Worm (Caenorhabditis elegans): ENCODE results near the gene F28B12.6.

ce11 chrII:5946438-5946837 is 5.8 kb downstream of the F28B12.6 start:
- TF ChIP-seq ztf-29 (GFP tag; IDR thresholded peaks at IDR 0.05) (no peak), flt-1 (GFP tag; IDR thresholded peaks at IDR 0.05) (no peak), tab-1 (GFP tag; IDR thresholded peaks at IDR 0.05) (no peak), ztf-23 (GFP tag; IDR thresholded peaks at IDR 0.05) (no peak), T22C8.4 (GFP tag; IDR thresholded peaks at IDR 0.05) (no peak)

Measured in whole organism, midembryonic.